Worm (Caenorhabditis elegans) whole organism, L4/young adult: Measurements from ENCODE around the gene chil-7.

ENCODE experiments used
- W03F9.2 ChIP-seq: fragments of 150-350 bp; optimal IDR thresholded peaks from 2 replicates; lab custom pipeline; 2014; ENCODE audit warnings: missing biosample characterization, missing genetic modification characterization
- dao-5 ChIP-seq: sonication (generic microtip); optimal IDR thresholded peaks from 2 replicates; lab custom pipeline; 2016; ENCODE audit warnings: missing genotype, missing genetic modification characterization, moderate library complexity, missing compliant biosample characterization
- him-1 ChIP-seq: sonication (generic microtip); optimal IDR thresholded peaks from 2 replicates; lab custom pipeline; 2016; ENCODE audit warnings: missing genotype, missing genetic modification reagents, missing genetic modification characterization, missing compliant biosample characterization

chil-7 gene

ce11 chrII:9849497-9849896 is 21.5 kb downstream of the chil-7 start, which contains the start of gene old-2:
old-2 (minus strand) TSS chrII:9849597.
- TF ChIP-seq dao-5 (no peak), W03F9.2 (tag; lab: Kevin White, UChicago) (no peak), him-1 (tag; lab: Kevin White, UChicago) (no peak)

DNA sequence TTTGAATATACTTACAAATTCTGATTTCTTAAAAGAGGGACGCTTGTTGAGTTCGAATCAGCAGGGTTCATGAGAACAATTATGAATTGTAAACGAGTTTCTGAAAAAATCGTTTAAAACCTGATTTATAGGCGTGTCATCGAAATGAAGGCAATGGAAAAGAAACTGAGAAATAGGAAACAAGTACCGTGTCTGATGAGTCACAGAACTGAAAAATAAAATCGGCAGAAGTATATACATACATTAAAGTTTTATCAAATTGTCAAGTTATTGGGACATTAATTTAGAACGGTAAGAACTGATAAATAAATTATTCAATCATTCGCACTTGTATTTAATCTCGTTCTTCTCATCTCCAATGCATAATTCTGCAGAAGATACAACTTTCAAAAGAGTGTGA is 25.7 kb downstream of the chil-7 start, which contains the start of gene chil-9:
TSS of gene chil-9 (minus strand) at position 101 of the 400 bp plus-strand sequence.
- no peak for TF ChIP-seq W03F9.2 (tag; lab: Kevin White, UChicago)
- no peak for TF ChIP-seq him-1 (tag; lab: Kevin White, UChicago)
- no peak for TF ChIP-seq dao-5

DNA sequence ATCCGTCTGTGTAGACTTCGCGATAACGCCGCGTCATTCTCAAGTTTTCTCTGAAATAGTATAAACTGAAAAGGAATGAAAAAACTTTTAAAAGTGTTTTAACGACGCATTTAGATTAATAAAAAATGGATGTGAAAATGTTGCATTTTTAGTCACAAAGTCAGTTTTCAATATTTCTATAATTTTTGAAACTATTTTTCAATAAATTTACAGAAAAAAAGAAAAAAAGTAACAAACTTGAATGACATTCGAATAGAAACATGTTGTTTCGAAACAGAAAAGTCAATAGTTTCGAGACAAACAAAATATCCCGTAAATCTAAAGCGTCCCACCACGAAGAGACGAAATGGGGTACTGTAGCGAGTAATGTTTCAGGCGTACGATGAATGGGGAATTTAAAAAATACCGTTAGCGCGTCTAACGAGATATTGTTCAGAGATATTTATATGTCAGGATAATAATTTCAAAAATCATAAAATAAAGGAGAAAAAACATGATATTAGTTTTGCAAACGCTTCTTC is 28.9 kb downstream of the chil-7 start, which contains the start of gene rnh-1.2:
TSS of gene rnh-1.2 (minus strand) at position 51 of the 521 bp plus-strand sequence.
- TF ChIP-seq dao-5 (no peak), him-1 (tag; lab: Kevin White, UChicago) (no peak), W03F9.2 (tag; lab: Kevin White, UChicago) (no peak)

DNA sequence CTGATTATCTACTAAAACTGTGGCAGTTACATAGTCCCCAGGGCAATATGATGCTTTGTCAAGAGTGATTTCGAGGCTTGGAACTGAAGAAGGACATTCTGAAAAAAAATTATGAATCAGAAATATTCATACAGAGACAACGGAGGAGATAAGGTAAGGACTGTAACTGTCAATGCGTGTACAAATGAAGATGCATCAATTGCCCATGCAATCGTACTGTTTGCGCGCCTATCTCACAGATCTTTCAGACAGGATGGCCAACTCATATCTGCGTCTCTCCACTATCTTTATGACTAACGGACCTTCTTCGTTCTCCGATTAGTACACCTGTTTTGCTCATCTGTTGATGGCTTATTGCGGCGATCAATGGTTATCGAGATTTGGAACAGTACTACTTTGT is 30.7 kb downstream of the chil-7 start, which contains the start of gene ZK938.11:
TSS of gene ZK938.11 (minus strand) at position 101 of the 400 bp plus-strand sequence.
- no peak for TF ChIP-seq W03F9.2 (tag; lab: Kevin White, UChicago)
- no peak for TF ChIP-seq dao-5
- no peak for TF ChIP-seq him-1 (tag; lab: Kevin White, UChicago)

DNA sequence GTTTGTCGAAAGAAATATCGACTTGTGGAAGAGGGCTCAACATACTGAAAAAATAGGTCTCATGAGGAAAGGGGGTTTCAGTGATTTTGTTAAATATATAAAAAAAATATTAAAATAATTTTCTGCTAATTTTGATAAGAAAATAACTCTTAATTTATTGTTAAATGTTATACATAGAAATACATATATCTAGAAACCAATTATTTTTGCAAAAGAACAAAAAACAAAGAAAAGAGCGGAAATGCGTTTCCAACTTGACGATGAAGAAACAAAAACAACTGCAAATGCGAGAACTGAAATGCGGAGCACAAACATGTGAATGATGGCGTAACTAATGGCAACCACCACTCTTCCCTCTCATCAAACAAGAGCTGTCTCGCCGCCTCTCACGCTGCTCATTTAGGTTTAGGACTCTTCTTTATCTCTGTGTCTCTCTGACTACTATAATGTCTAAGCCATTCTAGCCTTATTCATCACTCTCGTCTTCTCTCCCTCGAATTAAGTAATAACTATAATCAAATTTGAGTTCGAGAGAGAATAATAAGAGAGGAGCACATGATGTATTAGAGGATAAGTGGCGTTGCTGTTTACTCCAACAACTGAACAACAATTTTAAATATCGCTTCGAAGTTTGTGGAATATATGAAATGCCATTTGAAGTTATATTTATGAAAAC is 32.6 kb downstream of the chil-7 start, which contains the start of gene arrd-4:
TSS of gene arrd-4 (minus strand) at position 51 of the 676 bp plus-strand sequence.
- TF ChIP-seq W03F9.2 (tag; lab: Kevin White, UChicago): no peak
- no peak for TF ChIP-seq dao-5
- no peak for TF ChIP-seq him-1 (tag; lab: Kevin White, UChicago)

DNA sequence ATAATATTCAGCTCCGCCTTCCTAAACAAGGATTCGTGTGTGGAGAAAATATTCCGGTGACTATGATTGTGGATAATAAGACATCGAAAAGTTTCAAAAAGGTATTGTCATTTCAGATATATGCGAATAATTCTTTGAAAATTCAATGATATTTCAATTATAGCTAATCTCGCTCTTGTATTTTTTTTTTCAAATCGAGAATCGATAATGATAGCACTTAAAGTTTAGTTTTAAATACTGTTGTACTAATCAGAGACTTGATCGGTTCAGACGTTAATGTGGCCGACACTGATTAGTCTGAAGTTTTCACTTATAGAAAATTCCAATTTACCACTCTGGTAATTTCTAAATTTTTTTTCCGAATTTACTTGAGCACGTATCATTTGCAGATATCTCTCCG is 35.0 kb downstream of the chil-7 start:
- TF ChIP-seq W03F9.2 (tag; lab: Kevin White, UChicago): no peak
- no peak for TF ChIP-seq him-1 (tag; lab: Kevin White, UChicago)
- TF ChIP-seq dao-5: no peak

- TF ChIP-seq dao-5 (no peak), him-1 (tag; lab: Kevin White, UChicago) (no peak), W03F9.2 (tag; lab: Kevin White, UChicago) (no peak)
Measured at ce11 chrII:9834921-9835320, 36.1 kb downstream of the chil-7 start, which contains the start of gene arrd-5. arrd-5 (plus strand) TSS chrII:9835221.

- TF ChIP-seq him-1 (tag; lab: Kevin White, UChicago): no peak
- TF ChIP-seq dao-5: no peak
- no peak for TF ChIP-seq W03F9.2 (tag; lab: Kevin White, UChicago)
Measured at ce11 chrII:9833855-9834254, 37.1 kb downstream of the chil-7 start, which contains the start of gene ZK938.3. ZK938.3 (minus strand) TSS chrII:9833955.

ce11 chrII:9831033-9831432 is 39.9 kb downstream of the chil-7 start, which contains the start of gene ZK938.12:
ZK938.12 (plus strand) TSS chrII:9831333.
- no peak for TF ChIP-seq him-1 (tag; lab: Kevin White, UChicago)
- TF ChIP-seq W03F9.2 (tag; lab: Kevin White, UChicago): no peak

DNA sequence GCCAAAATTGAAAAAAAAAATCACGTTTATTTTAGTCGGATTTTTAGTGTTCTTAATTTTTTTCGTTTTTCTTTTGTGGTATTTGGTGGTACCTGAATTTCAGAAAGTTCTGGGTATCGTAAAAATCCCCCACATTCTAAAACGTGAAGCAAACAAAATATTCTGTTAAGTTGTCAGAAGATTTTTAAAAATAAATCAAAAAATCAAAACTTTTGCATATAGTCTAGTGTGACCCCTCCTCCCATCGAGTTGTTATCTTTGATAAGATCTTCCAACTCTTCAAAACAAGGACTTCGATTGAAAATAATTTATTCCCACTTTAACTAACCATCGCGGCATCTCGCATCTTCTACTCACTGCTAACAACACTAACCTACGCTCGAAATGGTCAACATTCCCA is 41.9 kb downstream of the chil-7 start, which contains the start of gene ZK938.1:
TSS of gene ZK938.1 (plus strand) at position 301 of the 400 bp plus-strand sequence.
- TF ChIP-seq W03F9.2 (tag; lab: Kevin White, UChicago): no peak
- no peak for TF ChIP-seq dao-5
- TF ChIP-seq him-1 (tag; lab: Kevin White, UChicago): no peak

DNA sequence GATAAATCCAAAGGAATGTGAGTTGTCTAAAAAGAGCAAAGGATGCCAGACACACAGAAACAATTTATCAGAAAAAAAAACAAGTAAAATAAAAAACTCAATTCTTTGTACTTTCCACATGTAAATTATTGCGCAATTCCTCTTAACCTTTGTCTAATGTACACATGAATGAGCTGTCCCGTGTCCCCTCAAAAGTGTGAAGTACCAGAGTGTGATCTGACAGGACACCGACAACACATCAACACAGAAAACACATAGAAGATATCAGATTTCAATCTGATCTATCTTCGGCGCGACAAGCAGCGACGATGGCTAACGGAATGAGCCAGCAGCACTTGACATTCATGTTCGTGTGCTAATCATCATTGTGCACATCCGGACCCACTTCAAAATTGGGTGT is 42.5 kb downstream of the chil-7 start:
- TF ChIP-seq W03F9.2 (tag; lab: Kevin White, UChicago) (no peak), dao-5 (no peak), him-1 (tag; lab: Kevin White, UChicago) (no peak)

ce11 chrII:9827852-9828251 is 43.1 kb downstream of the chil-7 start, which contains the start of gene eyg-1:
eyg-1 (minus strand) TSS chrII:9827952.
- TF ChIP-seq him-1 (tag; lab: Kevin White, UChicago): no peak

DNA sequence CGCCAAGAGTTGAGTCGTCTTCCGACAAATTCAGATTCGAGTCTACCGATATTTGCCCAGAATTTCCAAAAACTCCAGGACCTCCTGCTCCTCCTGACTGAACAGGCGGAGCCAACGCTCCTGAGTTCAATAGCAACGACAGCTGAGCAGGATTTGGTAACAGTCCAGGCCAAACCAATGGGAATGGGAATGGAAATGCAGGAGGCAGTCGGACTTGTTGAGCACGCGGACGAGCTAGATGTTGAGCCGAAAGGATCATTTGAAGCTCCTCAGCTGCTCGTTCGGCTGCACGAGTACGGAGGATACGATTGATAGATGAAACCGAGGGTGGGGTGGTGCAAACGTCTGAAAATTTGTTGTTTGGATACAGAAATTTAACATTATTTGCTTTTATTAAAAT is 44.0 kb downstream of the chil-7 start:
- no peak for TF ChIP-seq him-1 (tag; lab: Kevin White, UChicago)
- no peak for TF ChIP-seq dao-5
- no peak for TF ChIP-seq W03F9.2 (tag; lab: Kevin White, UChicago)
